Fruit fly (Drosophila melanogaster): ENCODE results near the gene CG32298.

DNA sequence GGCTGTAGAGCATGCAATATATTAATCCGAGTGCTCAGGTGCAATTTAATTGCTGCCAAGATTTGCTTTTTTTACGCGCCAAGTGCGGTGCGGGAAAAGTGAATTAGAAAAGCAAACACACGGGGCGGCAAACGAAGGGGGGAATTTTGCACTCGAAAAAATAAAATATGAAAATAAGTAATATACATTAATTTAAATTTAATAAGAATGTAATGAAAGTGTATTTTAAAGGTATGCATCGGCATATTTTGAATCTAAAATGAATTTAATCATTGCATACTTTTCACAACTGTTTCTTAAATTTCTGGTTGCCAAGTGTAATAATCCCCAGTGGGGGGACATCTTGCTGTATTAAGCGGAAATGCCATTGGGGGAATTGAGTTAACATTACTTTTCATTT, 43.4 kb upstream of the CG32298 start:
- TF ChIP-seq GATAd (GFP tag; optimal IDR thresholded peaks at IDR 0.05) = no peak
- no peak for TF ChIP-seq psq (GFP tag; optimal IDR thresholded peaks at IDR 0.05)
- no peak for TF ChIP-seq ey (GFP tag; optimal IDR thresholded peaks at IDR 0.05)
- no peak for TF ChIP-seq br (GFP tag; optimal IDR thresholded peaks at IDR 0.05)
- TF ChIP-seq h (GFP tag; optimal IDR thresholded peaks at IDR 0.05) = no peak
- no peak for TF ChIP-seq sage (GFP tag; optimal IDR thresholded peaks at IDR 0.05)
- no peak for TF ChIP-seq CrebA (GFP tag; optimal IDR thresholded peaks at IDR 0.05; ENCODE audit: borderline replicate concordance)
- TF ChIP-seq dmrt93B (GFP tag; optimal IDR thresholded peaks at IDR 0.05) = no peak
